Worm (Caenorhabditis elegans): ENCODE measurements around the gene srw-15.

- TF ChIP-seq F57C9.4 (tag; optimal IDR thresholded peaks at IDR 0.05) (no peak), snpc-4 (GFP tag; optimal IDR thresholded peaks at IDR 0.05) (no peak), snpc-4 (tag; optimal IDR thresholded peaks at IDR 0.05) (no peak), hsf-1 (GFP tag; IDR thresholded peaks at IDR 0.05) (no peak), snpc-1.1 (tag; optimal IDR thresholded peaks at IDR 0.05; ENCODE audit: insufficient read depth) (no peak), lsy-27 (tag; optimal IDR thresholded peaks at IDR 0.05; ENCODE audit: borderline replicate concordance, insufficient read depth) (no peak), unc-62 (GFP tag; optimal IDR thresholded peaks at IDR 0.05) (no peak), nfya-2 (GFP tag; IDR thresholded peaks at IDR 0.05) (no peak), cebp-2 (GFP tag; IDR thresholded peaks at IDR 0.05) (no peak), ztf-6 (GFP tag; IDR thresholded peaks at IDR 0.05) (no peak)
Measured at ce11 chrV:15268302-15268701, 38.0 kb downstream of the srw-15 start, which contains the start of gene srw-22.

All from whole organism, young adult.